Fruit fly (Drosophila melanogaster) whole organism, embryonic: ENCODE measurements around the gene CG11294.

Experiments used
- CG1024 ChIP-seq: fragments of 200-800 bp; sonication (Bioruptor generic); IDR thresholded peaks from 2 replicates; pipeline ENCODE4 v1.3.6; 2022; ENCODE audit warnings: missing biosample characterization, missing genetic modification characterization
- CG10366 ChIP-seq: fragments of 200-800 bp; sonication (Bioruptor generic); IDR thresholded peaks from 2 replicates; pipeline ENCODE4 v1.3.6; 2022; ENCODE audit warnings: missing biosample characterization, missing genetic modification characterization
- CG10543 ChIP-seq: fragments of 200-800 bp; sonication (Bioruptor generic); optimal IDR thresholded peaks from 3 replicates; lab custom pipeline; 2017; ENCODE audit warnings: missing biosample characterization, mild to moderate bottlenecking, missing genetic modification characterization, moderate library complexity
- CG12942 ChIP-seq: fragments of 200-800 bp; sonication (Bioruptor generic); optimal IDR thresholded peaks from 3 replicates; lab custom pipeline; 2016; ENCODE audit warnings: missing biosample characterization, missing genetic modification characterization
- CG1529 ChIP-seq: fragments of 200-800 bp; sonication (Bioruptor generic); optimal IDR thresholded peaks from 3 replicates; lab custom pipeline; 2018; ENCODE audit warnings: missing biosample characterization, missing genetic modification characterization
- CG15696 ChIP-seq: fragments of 200-800 bp; sonication (Bioruptor generic); optimal IDR thresholded peaks from 2 replicates; lab custom pipeline; 2019; ENCODE audit warnings: missing biosample characterization, mild to moderate bottlenecking, missing genetic modification characterization, moderate library complexity
- CG17829 ChIP-seq: fragments of 200-800 bp; optimal IDR thresholded peaks from 2 replicates; lab custom pipeline; 2019; ENCODE audit warnings: missing biosample characterization, mild to moderate bottlenecking, missing genetic modification characterization, moderate library complexity
- CG2678 ChIP-seq: fragments of 200-800 bp; sonication (Bioruptor generic); optimal IDR thresholded peaks from 3 replicates; lab custom pipeline; 2019; ENCODE audit warnings: missing biosample characterization, mild to moderate bottlenecking, missing genetic modification characterization, moderate library complexity
- CG33213 ChIP-seq: fragments of 200-800 bp; sonication (Bioruptor generic); optimal IDR thresholded peaks from 3 replicates; lab custom pipeline; 2016; ENCODE audit warnings: missing biosample characterization, missing genetic modification characterization
- CG4404 ChIP-seq: fragments of 200-800 bp; sonication (Bioruptor generic); IDR thresholded peaks from 2 replicates; pipeline ENCODE4 v1.3.6; 2022; ENCODE audit warnings: missing biosample characterization, missing genetic modification characterization
- CG6689 ChIP-seq: fragments of 200-800 bp; sonication (Bioruptor generic); IDR thresholded peaks from 2 replicates; pipeline ENCODE4 v1.3.6; 2022; ENCODE audit warnings: missing biosample characterization, missing genetic modification characterization
- CG6791 ChIP-seq: fragments of 200-800 bp; sonication (Bioruptor generic); IDR thresholded peaks from 3 replicates; pipeline ENCODE4 v1.3.6; 2022; ENCODE audit warnings: missing biosample characterization, missing genetic modification characterization; ENCODE audit not compliant: partially characterized antibody
- CG7786 ChIP-seq: fragments of 200-800 bp; sonication (Bioruptor generic); optimal IDR thresholded peaks from 2 replicates; lab custom pipeline; 2016; ENCODE audit warnings: missing biosample characterization, missing genetic modification characterization
- CG7839 ChIP-seq: fragments of 200-800 bp; sonication (Bioruptor generic); optimal IDR thresholded peaks from 3 replicates; lab custom pipeline; 2018; ENCODE audit warnings: missing biosample characterization, mild to moderate bottlenecking, missing genetic modification characterization, moderate library complexity
- CG8089 ChIP-seq: fragments of 200-800 bp; sonication (Bioruptor generic); optimal IDR thresholded peaks from 3 replicates; lab custom pipeline; 2016; ENCODE audit warnings: missing biosample characterization, missing genetic modification characterization
- CG8290 ChIP-seq, 3 experiments: fragments of 200-800 bp; sonication (Bioruptor generic); optimal IDR thresholded peaks; 2 replicates each; lab custom pipeline; 2016 to 2019; ENCODE audit warnings: missing biosample characterization in 3 of 3, missing genetic modification characterization in 3 of 3, mild to moderate bottlenecking in 2 of 3, moderate library complexity in 1 of 3
- CG8944 ChIP-seq: fragments of 200-800 bp; sonication (Bioruptor generic); optimal IDR thresholded peaks from 3 replicates; lab custom pipeline; 2016; ENCODE audit warnings: missing biosample characterization, missing genetic modification characterization
- CG9817 ChIP-seq: fragments of 200-800 bp; sonication (Bioruptor generic); optimal IDR thresholded peaks from 2 replicates; lab custom pipeline; 2018; ENCODE audit warnings: missing biosample characterization, mild to moderate bottlenecking, missing genetic modification characterization, moderate library complexity
- Deaf1 ChIP-seq: fragments of 200-800 bp; optimal IDR thresholded peaks from 3 replicates; lab custom pipeline; 2019; ENCODE audit warnings: missing biosample characterization, mild to moderate bottlenecking, missing genetic modification characterization, moderate library complexity
- Elba2 ChIP-seq: fragments of 200-800 bp; sonication (Bioruptor generic); optimal IDR thresholded peaks from 3 replicates; lab custom pipeline; 2016; ENCODE audit warnings: missing biosample characterization, missing genetic modification characterization
- GATAe ChIP-seq: fragments of 200-800 bp; sonication (Bioruptor generic); conservative IDR thresholded peaks from 2 replicates; pipeline ENCODE4 v1.3.6; 2022; ENCODE audit warnings: missing biosample characterization, missing genetic modification characterization
- HLH54F ChIP-seq: fragments of 200-800 bp; sonication (Bioruptor generic); optimal IDR thresholded peaks from 3 replicates; lab custom pipeline; 2016; ENCODE audit warnings: missing biosample characterization, missing genetic modification characterization
- Hsf ChIP-seq: fragments of 200-800 bp; sonication (Bioruptor generic); optimal IDR thresholded peaks from 3 replicates; lab custom pipeline; 2016; ENCODE audit warnings: missing biosample characterization, missing genetic modification characterization
- Lim3 ChIP-seq: fragments of 200-800 bp; sonication (Bioruptor generic); IDR thresholded peaks from 2 replicates; pipeline ENCODE4 v1.3.6; 2022; ENCODE audit warnings: missing biosample characterization, missing genetic modification characterization
- MESR4 ChIP-seq: fragments of 200-800 bp; sonication (Bioruptor generic); optimal IDR thresholded peaks from 2 replicates; lab custom pipeline; 2018; ENCODE audit warnings: missing biosample characterization, mild to moderate bottlenecking, missing genetic modification characterization, moderate library complexity
- Mrtf ChIP-seq: fragments of 200-800 bp; sonication (Bioruptor generic); IDR thresholded peaks from 3 replicates; pipeline ENCODE4 v1.3.6; 2022; ENCODE audit warnings: missing biosample characterization, missing genetic modification characterization
- Pdp1 ChIP-seq, 2 experiments: fragments of 200-800 bp; sonication (Bioruptor generic); optimal IDR thresholded peaks; 3 replicates each; lab custom pipeline; 2016; ENCODE audit warnings: missing biosample characterization in 2 of 2, missing genetic modification characterization in 2 of 2, mild to moderate bottlenecking in 1 of 2, moderate library complexity in 1 of 2
- Side ChIP-seq: fragments of 200-800 bp; sonication (Bioruptor generic); optimal IDR thresholded peaks from 2 replicates; lab custom pipeline; 2016; ENCODE audit warnings: missing biosample characterization, missing genetic modification characterization
- Six4 ChIP-seq: fragments of 200-800 bp; sonication (Bioruptor generic); optimal IDR thresholded peaks from 2 replicates; lab custom pipeline; 2016; ENCODE audit warnings: missing biosample characterization, missing genetic modification characterization
- Sox102F ChIP-seq: fragments of 200-800 bp; sonication (Bioruptor generic); optimal IDR thresholded peaks from 2 replicates; lab custom pipeline; 2018; ENCODE audit warnings: missing biosample characterization, mild to moderate bottlenecking, missing genetic modification characterization, moderate library complexity
- Usf ChIP-seq: fragments of 200-800 bp; sonication (Bioruptor generic); optimal IDR thresholded peaks from 2 replicates; lab custom pipeline; 2017; ENCODE audit warnings: missing genotype, missing biosample characterization, missing genetic modification characterization
- ap ChIP-seq: fragments of 200-800 bp; sonication (Bioruptor generic); IDR thresholded peaks from 2 replicates; pipeline ENCODE4 v1.3.6; 2022; ENCODE audit warnings: missing biosample characterization, missing genetic modification characterization
- bsh ChIP-seq, 2 experiments: fragments of 200-800 bp; sonication (Bioruptor generic); optimal IDR thresholded peaks; 2 replicates each; lab custom pipeline; 2017 to 2018; ENCODE audit warnings: mild to moderate bottlenecking in 2 of 2, missing biosample characterization in 2 of 2, missing genetic modification characterization in 2 of 2, moderate library complexity in 1 of 2
- crc ChIP-seq: fragments of 200-800 bp; sonication (Bioruptor generic); optimal IDR thresholded peaks from 2 replicates; lab custom pipeline; 2016; ENCODE audit warnings: missing biosample characterization, missing genetic modification characterization
- ewg ChIP-seq: fragments of 200-800 bp; sonication (Bioruptor generic); optimal IDR thresholded peaks from 3 replicates; lab custom pipeline; 2017; ENCODE audit warnings: mild to moderate bottlenecking, missing biosample characterization, missing genetic modification reagents, missing genetic modification characterization
- her ChIP-seq: fragments of 200-800 bp; sonication (Bioruptor generic); optimal IDR thresholded peaks from 2 replicates; lab custom pipeline; 2016; ENCODE audit warnings: missing biosample characterization, missing genetic modification characterization
- jigr1 ChIP-seq: fragments of 200-800 bp; sonication (Bioruptor generic); IDR thresholded peaks from 3 replicates; pipeline ENCODE4 v1.3.6; 2022; ENCODE audit warnings: missing biosample characterization, missing genetic modification characterization
- jumu ChIP-seq: fragments of 200-800 bp; sonication (Bioruptor generic); optimal IDR thresholded peaks from 3 replicates; lab custom pipeline; 2016; ENCODE audit warnings: missing biosample characterization, missing genetic modification characterization
- kah ChIP-seq: fragments of 200-800 bp; sonication (Bioruptor generic); optimal IDR thresholded peaks from 2 replicates; lab custom pipeline; 2018; ENCODE audit warnings: missing biosample characterization, mild to moderate bottlenecking, missing genetic modification characterization
- p53 ChIP-seq: fragments of 200-800 bp; sonication (Bioruptor generic); optimal IDR thresholded peaks from 2 replicates; lab custom pipeline; 2016; ENCODE audit warnings: missing biosample characterization, missing genetic modification characterization
- pan ChIP-seq, 4 experiments: fragments of >200 bp in 3 of 4; fragments of 200-800 bp in 1 of 4; sonication (Bioruptor generic) in 1 of 4; optimal IDR thresholded peaks in 3 of 4; IDR thresholded peaks in 1 of 4; 2 replicates each; pipeline versions ENCODE4 v1.3.6 to Lab custom; 2017 to 2022; ENCODE audit warnings: missing biosample characterization in 2 of 4, missing genetic modification characterization in 2 of 4, mixed read lengths in 1 of 4
- pb ChIP-seq: fragments of 200-800 bp; sonication (Bioruptor generic); optimal IDR thresholded peaks from 3 replicates; lab custom pipeline; 2016; ENCODE audit warnings: missing biosample characterization, missing genetic modification characterization
- prd ChIP-seq, 3 experiments: fragments of >200 bp in 2 of 3; fragments of 200-800 bp in 1 of 3; sonication (Bioruptor generic) in 1 of 3; optimal IDR thresholded peaks in 2 of 3; IDR thresholded peaks in 1 of 3; 2 replicates in 2 of 3; 3 replicates in 1 of 3; pipeline versions ENCODE4 v1.3.6 to Lab custom; 2017 to 2022; ENCODE audit warnings: missing biosample characterization in 1 of 3, missing genetic modification characterization in 1 of 3
- pum ChIP-seq: fragments of 200-800 bp; sonication (Bioruptor generic); optimal IDR thresholded peaks from 2 replicates; lab custom pipeline; 2016; ENCODE audit warnings: missing biosample characterization, missing genetic modification characterization
- salm ChIP-seq: fragments of 200-800 bp; sonication (Bioruptor generic); optimal IDR thresholded peaks from 2 replicates; lab custom pipeline; 2018; ENCODE audit warnings: missing biosample characterization, mild to moderate bottlenecking, missing genetic modification characterization
- stc ChIP-seq: fragments of 200-800 bp; sonication (Bioruptor generic); IDR thresholded peaks from 2 replicates; pipeline ENCODE4 v1.3.6; 2022; ENCODE audit warnings: missing biosample characterization, missing genetic modification characterization
- sug ChIP-seq: fragments of 200-800 bp; optimal IDR thresholded peaks from 2 replicates; lab custom pipeline; 2019; ENCODE audit warnings: missing biosample characterization, mild to moderate bottlenecking, missing genetic modification characterization, moderate library complexity
- tll ChIP-seq, 2 experiments: fragments of 200-800 bp in 1 of 2; fragments of >200 bp in 1 of 2; sonication (Bioruptor generic) in 1 of 2; optimal IDR thresholded peaks; 2 replicates each; lab custom pipeline; 2017 to 2019; ENCODE audit warnings: missing biosample characterization in 2 of 2, missing genetic modification characterization in 2 of 2, mild to moderate bottlenecking in 1 of 2, moderate library complexity in 1 of 2
- trh ChIP-seq: fragments of 200-800 bp; sonication (Bioruptor generic); optimal IDR thresholded peaks from 2 replicates; lab custom pipeline; 2016; ENCODE audit warnings: missing biosample characterization, missing genetic modification characterization
- wor ChIP-seq: fragments of 200-800 bp; sonication (Bioruptor generic); IDR thresholded peaks from 2 replicates; pipeline ENCODE4 v1.3.6; 2022; ENCODE audit warnings: missing biosample characterization, missing genetic modification characterization

Gene CG11294

dm6 chrX:8677434-8677833 lies 16.0 kb downstream of the CG11294 start (continued):
- TF ChIP-seq Pdp1 (GFP tag; optimal IDR thresholded peaks at IDR 0.05; lab: Kevin White, UChicago) = peak; percentile 78 to 82
- no peak for TF ChIP-seq HLH54F
- no peak for TF ChIP-seq wor
- peak; percentile 70 for TF ChIP-seq jumu
- TF ChIP-seq CG10366 (GFP tag; lab: Robert Waterston, UW) = peak; percentile 42; the same call in 1 of the 2 replicates
- TF ChIP-seq bsh (GFP tag; optimal IDR thresholded peaks at IDR 0.05; lab: Kevin White, UChicago) = peak in 1 of 2 experiments; percentile 25
- TF ChIP-seq sug (tag; lab: Kevin White, UChicago) = no peak
- no peak for TF ChIP-seq pan (optimal IDR thresholded peaks at IDR 0.05; lab: Kevin White, UChicago)
- TF ChIP-seq pan (GFP tag; optimal IDR thresholded peaks at IDR 0.05 in 1 of 2, IDR thresholded peaks at IDR 0.05 in 1 of 2) = peak in 1 of 2 experiments; percentile 31
- no peak for TF ChIP-seq CG1024 (GFP tag; lab: Robert Waterston, UW)
- no peak for TF ChIP-seq CG4404 (GFP tag; lab: Robert Waterston, UW)
- no peak for TF ChIP-seq CG8089 (GFP tag; lab: Kevin White, UChicago)
- no peak for TF ChIP-seq kah (GFP tag; lab: Kevin White, UChicago)
- TF ChIP-seq pb (GFP tag; lab: Kevin White, UChicago) = peak; percentile 24
- TF ChIP-seq p53 (GFP tag; lab: Kevin White, UChicago) = no peak
- TF ChIP-seq trh (GFP tag; lab: Kevin White, UChicago) = peak; percentile 61
- no peak for TF ChIP-seq GATAe (GFP tag; lab: Robert Waterston, UW)
- TF ChIP-seq prd (optimal IDR thresholded peaks at IDR 0.05; lab: Kevin White, UChicago) = no peak
- peak; percentile 67; the same call in 2 of the 3 replicates for TF ChIP-seq prd (GFP tag; IDR thresholded peaks at IDR 0.05; lab: Robert Waterston, UW)
- TF ChIP-seq Six4 (GFP tag; lab: Kevin White, UChicago) = no peak
- TF ChIP-seq jigr1 (GFP tag; lab: Robert Waterston, UW) = no peak
- TF ChIP-seq salm (tag; lab: Kevin White, UChicago) = no peak
- TF ChIP-seq pum (GFP tag; lab: Kevin White, UChicago) = peak; percentile 79
- TF ChIP-seq Deaf1 (tag; lab: Kevin White, UChicago) = no peak
- TF ChIP-seq CG6689 (GFP tag; lab: Robert Waterston, UW) = no peak
- no peak for TF ChIP-seq her (GFP tag; lab: Kevin White, UChicago)
- peak; percentile 14 for TF ChIP-seq CG8290 (GFP tag; optimal IDR thresholded peaks at IDR 0.05; lab: Kevin White, UChicago)
- TF ChIP-seq CG8290 (tag; optimal IDR thresholded peaks at IDR 0.05; lab: Kevin White, UChicago) = no peak
- TF ChIP-seq CG33213 (GFP tag; lab: Kevin White, UChicago) = peak; percentile 2
- TF ChIP-seq ap (GFP tag; lab: Robert Waterston, UW) = peak; percentile 77
- TF ChIP-seq crc = peak; percentile 68
- TF ChIP-seq CG2678 (tag; lab: Kevin White, UChicago) = peak; percentile 85
- TF ChIP-seq Hsf (GFP tag; lab: Kevin White, UChicago) = no peak
- no peak for TF ChIP-seq CG9817 (tag; lab: Kevin White, UChicago)
- TF ChIP-seq MESR4 (GFP tag; lab: Kevin White, UChicago) = no peak
- TF ChIP-seq Lim3 (GFP tag; lab: Robert Waterston, UW) = no peak
- TF ChIP-seq Mrtf = no peak
- no peak for TF ChIP-seq tll (GFP tag; optimal IDR thresholded peaks at IDR 0.05; lab: Kevin White, UChicago)
- no peak for TF ChIP-seq ewg (GFP tag; lab: Kevin White, UChicago)
- TF ChIP-seq Side (GFP tag; lab: Kevin White, UChicago) = peak; percentile 77
- no peak for TF ChIP-seq CG7786 (GFP tag; lab: Kevin White, UChicago)
- no peak for TF ChIP-seq stc
- no peak for TF ChIP-seq CG8944
- no peak for TF ChIP-seq CG10543 (GFP tag; lab: Kevin White, UChicago)
- peak; percentile 33 for TF ChIP-seq Sox102F
- TF ChIP-seq CG1529 (GFP tag; lab: Kevin White, UChicago) = no peak
- TF ChIP-seq CG15696 (tag; lab: Kevin White, UChicago) = no peak
- TF ChIP-seq CG12942 = no peak
- no peak for TF ChIP-seq Elba2 (GFP tag; lab: Kevin White, UChicago)
- TF ChIP-seq CG17829 (tag; lab: Kevin White, UChicago) = no peak
- TF ChIP-seq Usf (GFP tag; lab: Kevin White, UChicago) = no peak
- TF ChIP-seq CG7839 (tag; lab: Kevin White, UChicago) = peak; percentile 80
- no peak for TF ChIP-seq CG6791 (GFP tag; lab: Robert Waterston, UW)
